Worm (Caenorhabditis elegans) whole organism, L4 larva: ENCODE measurements around the gene pcp-5.
A peak's percentile ranks its signal among the peaks of the same experiment; 100 is the strongest.

Experiments used
- F10B5.3 ChIP-seq: sonication (generic microtip); optimal IDR thresholded peaks from 2 replicates; lab custom pipeline; 2016; ENCODE audit warnings: mild to moderate bottlenecking, missing genetic modification characterization, missing compliant biosample characterization
- F26F4.8 ChIP-seq: fragments of 200-800 bp; sonication (Bioruptor generic); conservative IDR thresholded peaks from 2 replicates; pipeline ENCODE4 v1.3.6; 2022; ENCODE audit warnings: missing genetic modification characterization, missing compliant biosample characterization
- F49E8.2 ChIP-seq: sonication (generic microtip); optimal IDR thresholded peaks from 2 replicates; lab custom pipeline; 2016; ENCODE audit warnings: missing compliant biosample characterization, mild to moderate bottlenecking, missing genetic modification characterization, borderline replicate concordance
- T20F7.1 ChIP-seq: fragments of 200-800 bp; sonication (Bioruptor generic); optimal IDR thresholded peaks from 2 replicates; lab custom pipeline; 2018; ENCODE audit warnings: mild to moderate bottlenecking, missing genetic modification characterization, missing compliant biosample characterization
- T26A8.4 ChIP-seq: fragments of 200-800 bp; sonication (Bioruptor generic); IDR thresholded peaks from 2 replicates; pipeline ENCODE4 v1.3.6; 2022; ENCODE audit warnings: missing genetic modification characterization, missing compliant biosample characterization
- aha-1 ChIP-seq: fragments of 150-350 bp; peaks from one replicate; lab custom pipeline; 2014; ENCODE audit warnings: missing biosample characterization, missing genetic modification characterization
- arid-1 ChIP-seq: fragments of 200-800 bp; sonication (Bioruptor generic); conservative IDR thresholded peaks from 2 replicates; pipeline ENCODE4 v1.3.6; 2022; ENCODE audit warnings: missing genetic modification reagents, missing genetic modification characterization, missing compliant biosample characterization
- ceh-32 ChIP-seq: sonication (generic microtip); optimal IDR thresholded peaks from 2 replicates; lab custom pipeline; 2016; ENCODE audit warnings: mild to moderate bottlenecking, missing genetic modification characterization, missing compliant biosample characterization; ENCODE audit not compliant: poor library complexity
- ceh-44 ChIP-seq: fragments of 200-800 bp; sonication (Bioruptor generic); IDR thresholded peaks from 2 replicates; pipeline ENCODE4 v1.3.6; 2022; ENCODE audit warnings: missing genetic modification reagents, missing genetic modification characterization, missing compliant biosample characterization
- ceh-62 ChIP-seq: sonication (generic microtip); optimal IDR thresholded peaks from 2 replicates; lab custom pipeline; 2017; ENCODE audit warnings: missing biosample characterization, missing genetic modification characterization
- ceh-82 ChIP-seq: sonication (generic microtip); optimal IDR thresholded peaks from 2 replicates; lab custom pipeline; 2017; ENCODE audit warnings: missing biosample characterization, missing genetic modification characterization
- ctbp-1 ChIP-seq: fragments of 200-800 bp; sonication (Bioruptor generic); IDR thresholded peaks from 2 replicates; pipeline ENCODE4 v1.3.6; 2022; ENCODE audit warnings: missing genetic modification reagents, missing genetic modification characterization, missing compliant biosample characterization
- daf-16 ChIP-seq, 3 experiments: sonication (generic microtip); optimal IDR thresholded peaks; 2 replicates each; lab custom pipeline; 2016 to 2017; ENCODE audit warnings: missing genetic modification characterization in 3 of 3, missing genetic modification reagents in 3 of 3, mild to moderate bottlenecking in 2 of 3, missing compliant biosample characterization in 2 of 3, missing biosample characterization in 1 of 3, moderate library complexity in 1 of 3
- daf-19 ChIP-seq: fragments of 200-800 bp; sonication (Bioruptor generic); conservative IDR thresholded peaks from 2 replicates; pipeline ENCODE4 v1.3.6; 2022; ENCODE audit warnings: missing genetic modification characterization, missing compliant biosample characterization
- daf-8 ChIP-seq: fragments of 200-800 bp; sonication (Bioruptor generic); IDR thresholded peaks from 2 replicates; pipeline ENCODE4 v1.3.6; 2022; ENCODE audit warnings: missing genetic modification characterization, missing compliant biosample characterization
- dmd-9 ChIP-seq: fragments of 200-800 bp; sonication (Bioruptor generic); IDR thresholded peaks from 2 replicates; pipeline ENCODE4 v1.3.6; 2022; ENCODE audit warnings: missing genetic modification reagents, missing genetic modification characterization, missing compliant biosample characterization
- duxl-1 ChIP-seq: sonication (generic microtip); optimal IDR thresholded peaks from 2 replicates; lab custom pipeline; 2016; ENCODE audit warnings: mild to moderate bottlenecking, missing genetic modification characterization, moderate library complexity, missing compliant biosample characterization; ENCODE audit not compliant: poor library complexity
- egl-27 ChIP-seq: sonication (generic microtip); optimal IDR thresholded peaks from 3 replicates; lab custom pipeline; 2017; ENCODE audit warnings: missing biosample characterization, missing genetic modification reagents, missing genetic modification characterization
- fkh-10 ChIP-seq: fragments of 150-350 bp; optimal IDR thresholded peaks from 2 replicates; lab custom pipeline; 2014; ENCODE audit warnings: missing biosample characterization, missing genetic modification reagents, missing genetic modification characterization
- fos-1 ChIP-seq: fragments of 150-350 bp; optimal IDR thresholded peaks from 2 replicates; lab custom pipeline; 2014; ENCODE audit warnings: missing biosample characterization, missing genetic modification characterization
- hif-1 ChIP-seq, 2 experiments: sonication (generic microtip); optimal IDR thresholded peaks; 2 replicates each; lab custom pipeline; 2016 to 2017; ENCODE audit warnings: missing compliant biosample characterization in 2 of 2, missing genetic modification characterization in 2 of 2, missing genetic modification reagents in 2 of 2, missing genotype in 2 of 2, mild to moderate bottlenecking in 1 of 2
- hlh-11 ChIP-seq: fragments of 200-800 bp; sonication (Bioruptor generic); optimal IDR thresholded peaks from 2 replicates; lab custom pipeline; 2018; ENCODE audit warnings: mild to moderate bottlenecking, missing genetic modification characterization, missing compliant biosample characterization
- hlh-30 ChIP-seq: sonication (generic microtip); optimal IDR thresholded peaks from 2 replicates; lab custom pipeline; 2017; ENCODE audit warnings: antibody characterized with exemption, mild to moderate bottlenecking, missing genetic modification characterization, missing compliant biosample characterization; ENCODE audit not compliant: insufficient read depth
- hmg-1.1 ChIP-seq: fragments of 200-800 bp; sonication (Bioruptor generic); IDR thresholded peaks from 2 replicates; pipeline ENCODE4 v1.3.6; 2022; ENCODE audit warnings: missing genetic modification reagents, missing genetic modification characterization, missing compliant biosample characterization
- jun-1 ChIP-seq: fragments of 150-350 bp; optimal IDR thresholded peaks from 2 replicates; lab custom pipeline; 2014; ENCODE audit warnings: missing biosample characterization, missing genetic modification reagents, missing genetic modification characterization
- lin-1 ChIP-seq: fragments of 200-800 bp; sonication (Bioruptor generic); IDR thresholded peaks from 2 replicates; pipeline ENCODE4 v1.3.6; 2022; ENCODE audit warnings: missing genetic modification reagents, missing genetic modification characterization, missing compliant biosample characterization
- lin-15B ChIP-seq: fragments of 150-350 bp; sonication (generic microtip); optimal IDR thresholded peaks from 3 replicates; lab custom pipeline; 2014; ENCODE audit warnings: missing biosample characterization, missing genetic modification characterization
- lin-29 ChIP-seq: fragments of 200-800 bp; sonication (Bioruptor generic); IDR thresholded peaks from 2 replicates; pipeline ENCODE4 v1.3.6; 2022; ENCODE audit warnings: missing genetic modification reagents, missing genetic modification characterization, missing compliant biosample characterization
- lin-38 ChIP-seq: fragments of 200-800 bp; sonication (Bioruptor generic); IDR thresholded peaks from 2 replicates; pipeline ENCODE4 v1.3.6; 2022; ENCODE audit warnings: missing genetic modification reagents, missing genetic modification characterization, missing compliant biosample characterization
- madf-5 ChIP-seq, 2 experiments: fragments of 200-800 bp; sonication (Bioruptor generic); IDR thresholded peaks; 2 replicates each; pipeline ENCODE4 v1.3.6; 2022; ENCODE audit warnings: missing compliant biosample characterization in 2 of 2, missing genetic modification characterization in 2 of 2
- mep-1 ChIP-seq: fragments of 150-350 bp; sonication (generic microtip); optimal IDR thresholded peaks from 3 replicates; lab custom pipeline; 2014; ENCODE audit warnings: missing biosample characterization, missing genetic modification characterization
- mes-2 ChIP-seq: sonication (generic microtip); optimal IDR thresholded peaks from 2 replicates; lab custom pipeline; 2016; ENCODE audit warnings: missing genotype, mild to moderate bottlenecking, missing genetic modification characterization, missing compliant biosample characterization; ENCODE audit not compliant: poor library complexity, severe bottlenecking
- mxl-2 ChIP-seq: fragments of 200-800 bp; sonication (Bioruptor generic); conservative IDR thresholded peaks from 2 replicates; pipeline ENCODE4 v1.3.6; 2022; ENCODE audit warnings: missing genetic modification reagents, missing genetic modification characterization, missing compliant biosample characterization
- mxl-3 ChIP-seq: fragments of 200-800 bp; sonication (Bioruptor generic); optimal IDR thresholded peaks from 2 replicates; lab custom pipeline; 2018; ENCODE audit warnings: mild to moderate bottlenecking, missing genetic modification characterization, missing compliant biosample characterization
- nhr-102 ChIP-seq: sonication (generic microtip); optimal IDR thresholded peaks from 2 replicates; lab custom pipeline; 2016; ENCODE audit warnings: mild to moderate bottlenecking, missing genetic modification characterization, moderate library complexity, missing compliant biosample characterization
- nhr-11 ChIP-seq: fragments of 150-350 bp; optimal IDR thresholded peaks from 2 replicates; lab custom pipeline; 2014; ENCODE audit warnings: missing biosample characterization, missing genetic modification characterization
- nhr-111 ChIP-seq: fragments of 200-800 bp; sonication (Bioruptor generic); optimal IDR thresholded peaks from 2 replicates; lab custom pipeline; 2018; ENCODE audit warnings: mild to moderate bottlenecking, missing genetic modification characterization, missing compliant biosample characterization
- nhr-25 ChIP-seq: sonication (generic microtip); optimal IDR thresholded peaks from 2 replicates; lab custom pipeline; 2017; ENCODE audit warnings: missing genetic modification characterization, mild to moderate bottlenecking, missing compliant biosample characterization, antibody characterized with exemption, moderate library complexity, borderline replicate concordance; ENCODE audit not compliant: insufficient read depth
- nhr-28 ChIP-seq: fragments of 150-350 bp; optimal IDR thresholded peaks from 2 replicates; lab custom pipeline; 2014; ENCODE audit warnings: missing biosample characterization, missing genetic modification characterization
- nhr-76 ChIP-seq: fragments of 150-350 bp; optimal IDR thresholded peaks from 2 replicates; lab custom pipeline; 2014; ENCODE audit warnings: missing biosample characterization, missing genetic modification characterization
- nhr-77 ChIP-seq: fragments of 150-350 bp; optimal IDR thresholded peaks from 2 replicates; lab custom pipeline; 2014; ENCODE audit warnings: missing biosample characterization, missing genetic modification characterization
- php-3 ChIP-seq: fragments of 200-800 bp; sonication (Bioruptor generic); IDR thresholded peaks from 2 replicates; pipeline ENCODE4 v1.3.6; 2022; ENCODE audit warnings: missing genetic modification reagents, missing genetic modification characterization, missing compliant biosample characterization
- pqm-1 ChIP-seq: sonication (generic microtip); optimal IDR thresholded peaks from 2 replicates; lab custom pipeline; 2017; ENCODE audit warnings: missing biosample characterization, missing genetic modification characterization
- spr-3 ChIP-seq: fragments of 200-800 bp; sonication (Bioruptor generic); optimal IDR thresholded peaks from 2 replicates; lab custom pipeline; 2018; ENCODE audit warnings: mild to moderate bottlenecking, missing genetic modification characterization, missing compliant biosample characterization
- unc-62 ChIP-seq, 3 experiments: fragments of 150-350 bp in 1 of 3; sonication (generic microtip); optimal IDR thresholded peaks in 2 of 3; peaks in 1 of 3; 1 replicate in 1 of 3; 2 replicates in 2 of 3; lab custom pipeline; 2014 to 2017; ENCODE audit warnings: missing biosample characterization in 3 of 3, missing genetic modification characterization in 3 of 3, missing genetic modification reagents in 3 of 3, missing genotype in 1 of 3
- zfp-2 ChIP-seq: sonication (generic microtip); optimal IDR thresholded peaks from 2 replicates; lab custom pipeline; 2016; ENCODE audit warnings: mild to moderate bottlenecking, missing genetic modification characterization, missing compliant biosample characterization
- zip-2 ChIP-seq: fragments of 150-350 bp; optimal IDR thresholded peaks from 2 replicates; lab custom pipeline; 2014; ENCODE audit warnings: missing biosample characterization, missing genetic modification characterization

Gene pcp-5

ce11 chrIII:7928549-7929129 lies 21.2 kb upstream of the pcp-5 start, which contains the start of the genes C29E4.13 and npp-15 (continued):
- TF ChIP-seq lin-38 (GFP tag; lab: Robert Waterston, UW): peak; percentile 33; the same call in 1 of the 2 replicates
- TF ChIP-seq lin-1 (GFP tag; lab: Robert Waterston, UW): no peak
- no peak for TF ChIP-seq daf-16 (GFP tag; optimal IDR thresholded peaks at IDR 0.05; lab: Kevin White, UChicago)
- peak; percentile 37 for TF ChIP-seq daf-16 (tag; optimal IDR thresholded peaks at IDR 0.05; lab: Kevin White, UChicago)
- no peak for TF ChIP-seq zfp-2 (tag; lab: Kevin White, UChicago)
- TF ChIP-seq madf-5 (GFP tag; IDR thresholded peaks at IDR 0.05; lab: Robert Waterston, UW): no peak
- no peak for TF ChIP-seq ctbp-1 (GFP tag; lab: Robert Waterston, UW)
- no peak for TF ChIP-seq nhr-77 (tag; lab: Kevin White, UChicago)
- TF ChIP-seq unc-62 (GFP tag; optimal IDR thresholded peaks at IDR 0.05 in 1 of 2; lab: Kevin White, UChicago): no peak
- no peak for TF ChIP-seq unc-62 (tag; optimal IDR thresholded peaks at IDR 0.05; lab: Kevin White, UChicago)
- TF ChIP-seq nhr-76 (tag; lab: Kevin White, UChicago): no peak
- TF ChIP-seq nhr-25: no peak
- peak; percentile 72 for TF ChIP-seq T20F7.1 (GFP tag; lab: Kevin White, UChicago)
- no peak for TF ChIP-seq nhr-11 (tag; lab: Kevin White, UChicago)
- no peak for TF ChIP-seq fos-1 (tag; lab: Kevin White, UChicago)
- TF ChIP-seq duxl-1 (tag; lab: Kevin White, UChicago): no peak
- no peak for TF ChIP-seq egl-27 (tag; lab: Kevin White, UChicago)
- no peak for TF ChIP-seq php-3
- TF ChIP-seq nhr-102: no peak
- TF ChIP-seq pqm-1 (tag; lab: Kevin White, UChicago): peak; percentile 21
- peak; percentile 10 for TF ChIP-seq mep-1
- no peak for TF ChIP-seq daf-8 (GFP tag; lab: Robert Waterston, UW)
- no peak for TF ChIP-seq daf-19 (GFP tag; lab: Robert Waterston, UW)
- TF ChIP-seq lin-29 (GFP tag; lab: Robert Waterston, UW): no peak
- no peak for TF ChIP-seq ceh-44
- no peak for TF ChIP-seq hif-1 (tag; optimal IDR thresholded peaks at IDR 0.05; lab: Kevin White, UChicago)
- TF ChIP-seq F49E8.2: no peak
- no peak for TF ChIP-seq dmd-9 (GFP tag; lab: Robert Waterston, UW)
- no peak for TF ChIP-seq F26F4.8 (GFP tag; lab: Robert Waterston, UW)
- TF ChIP-seq nhr-28 (tag; lab: Kevin White, UChicago): peak; percentile 34
- no peak for TF ChIP-seq hmg-1.1 (GFP tag; lab: Robert Waterston, UW)
- no peak for TF ChIP-seq nhr-111 (GFP tag; lab: Kevin White, UChicago)
- no peak for TF ChIP-seq F10B5.3 (tag; lab: Kevin White, UChicago)
- TF ChIP-seq arid-1 (GFP tag; lab: Robert Waterston, UW): no peak
- TF ChIP-seq T26A8.4 (GFP tag; lab: Robert Waterston, UW): no peak
- TF ChIP-seq hlh-30 (tag; lab: Kevin White, UChicago): peak; percentile 12
- no peak for TF ChIP-seq ceh-32 (tag; lab: Kevin White, UChicago)
- TF ChIP-seq mes-2 (tag; lab: Kevin White, UChicago): peak; percentile 64
- no peak for TF ChIP-seq lin-15B (tag; lab: Kevin White, UChicago)

ce11 chrIII:7925968-7926367 lies 18.6 kb upstream of the pcp-5 start:
- TF ChIP-seq spr-3 (GFP tag; lab: Kevin White, UChicago): no peak
- TF ChIP-seq jun-1 (tag; lab: Kevin White, UChicago): no peak
- TF ChIP-seq madf-5 (GFP tag; IDR thresholded peaks at IDR 0.05; lab: Robert Waterston, UW): no peak
- no peak for TF ChIP-seq ceh-32 (tag; lab: Kevin White, UChicago)
- no peak for TF ChIP-seq fos-1 (tag; lab: Kevin White, UChicago)
- peak; percentile 7 for TF ChIP-seq mes-2 (tag; lab: Kevin White, UChicago)
- TF ChIP-seq mxl-2 (GFP tag; lab: Robert Waterston, UW): no peak
- TF ChIP-seq fkh-10 (GFP tag; lab: Kevin White, UChicago): no peak
- TF ChIP-seq lin-29 (GFP tag; lab: Robert Waterston, UW): no peak
- TF ChIP-seq ceh-82: no peak
- peak; percentile 70 for TF ChIP-seq aha-1 (tag; lab: Kevin White, UChicago)
- TF ChIP-seq zip-2: no peak
- no peak for TF ChIP-seq hlh-11
- TF ChIP-seq hmg-1.1 (GFP tag; lab: Robert Waterston, UW): no peak
- no peak for TF ChIP-seq ceh-62 (tag; lab: Kevin White, UChicago)
- no peak for TF ChIP-seq mxl-3
